Fruit fly (Drosophila melanogaster): Measurements from ENCODE around the gene CG17350.
A peak's percentile ranks its signal among the peaks of the same experiment; 100 is the strongest.

Gene CG17350

DNA sequence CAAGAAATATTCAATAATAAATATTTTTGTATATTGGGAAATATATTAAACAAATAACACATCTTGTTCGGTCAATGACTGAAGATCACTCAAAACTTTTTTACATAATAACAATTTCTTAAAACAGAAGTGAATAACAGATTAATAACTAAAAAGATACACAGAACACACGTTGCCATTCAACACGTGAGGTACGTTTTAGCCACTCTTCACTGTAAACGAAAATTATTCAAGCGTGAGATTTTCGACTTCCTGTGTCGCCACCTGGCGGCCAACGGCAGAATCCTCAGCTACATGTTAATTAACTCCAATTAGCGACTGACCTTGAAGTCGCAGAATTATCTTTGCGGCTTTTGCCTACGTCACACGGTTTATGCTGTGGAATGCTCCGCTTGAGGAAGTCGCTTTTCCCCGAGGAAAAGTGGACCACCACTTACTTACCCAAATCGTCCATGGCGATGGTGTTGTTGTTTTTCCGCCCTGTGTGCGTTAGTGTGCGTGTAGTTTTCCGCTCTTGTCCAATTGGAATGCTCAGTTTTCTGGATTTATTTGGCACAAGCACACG lies 45.1 kb downstream of the CG17350 start (continued):
- TF ChIP-seq CG11695 (GFP tag; IDR thresholded peaks at IDR 0.05): peak; percentile 54; the same call in 1 of the 3 replicates
- TF ChIP-seq Mad (GFP tag; optimal IDR thresholded peaks at IDR 0.05): peak; percentile 28
- TF ChIP-seq pzg (GFP tag; optimal IDR thresholded peaks at IDR 0.05): no peak
- no peak for TF ChIP-seq Hey (tag; optimal IDR thresholded peaks at IDR 0.05)
- peak; percentile 60 for TF ChIP-seq CG11247 (GFP tag; IDR thresholded peaks at IDR 0.05)
- TF ChIP-seq CG11093 (GFP tag; IDR thresholded peaks at IDR 0.05): 0 out of 3 replicates have a peak, but pooled peaks have one; percentile 27
- peak; percentile 50 for TF ChIP-seq CG32772 (GFP tag; IDR thresholded peaks at IDR 0.05)
- TF ChIP-seq CG1832 (GFP tag; optimal IDR thresholded peaks at IDR 0.05): no peak
- peak; percentile 72 for TF ChIP-seq CG10543 (GFP tag; optimal IDR thresholded peaks at IDR 0.05)
- no peak for TF ChIP-seq knrl (GFP tag; IDR thresholded peaks at IDR 0.05; ENCODE audit: partially characterized antibody)
- TF ChIP-seq Neu2 (GFP tag; optimal IDR thresholded peaks at IDR 0.05; ENCODE audit: borderline replicate concordance): no peak
- no peak for TF ChIP-seq Sry-β (GFP tag; optimal IDR thresholded peaks at IDR 0.05)
- no peak for TF ChIP-seq da (GFP tag; optimal IDR thresholded peaks at IDR 0.05)
- TF ChIP-seq CG31441 (GFP tag; IDR thresholded peaks at IDR 0.05): peak; percentile 74
- peak; percentile 24; the same call in 1 of the 2 replicates for TF ChIP-seq CG6272 (GFP tag; IDR thresholded peaks at IDR 0.05)
- TF ChIP-seq toy (GFP tag; IDR thresholded peaks at IDR 0.05): peak; percentile 71
- TF ChIP-seq E2f2 (GFP tag; IDR thresholded peaks at IDR 0.05): peak; percentile 49
- TF ChIP-seq danr (GFP tag; IDR thresholded peaks at IDR 0.05): peak; percentile 50; the same call in 1 of the 2 replicates
- TF ChIP-seq slbo (GFP tag; IDR thresholded peaks at IDR 0.05): peak; percentile 85
- TF ChIP-seq tx (GFP tag; optimal IDR thresholded peaks at IDR 0.05): no peak
- no peak for TF ChIP-seq Doc3 (GFP tag; IDR thresholded peaks at IDR 0.05; ENCODE audit: partially characterized antibody)
- TF ChIP-seq CG17186 (GFP tag; optimal IDR thresholded peaks at IDR 0.05): no peak
- TF ChIP-seq insv (GFP tag; optimal IDR thresholded peaks at IDR 0.05): peak; percentile 87 to 93
- peak; percentile 32 for TF ChIP-seq Asciz (GFP tag; optimal IDR thresholded peaks at IDR 0.05)
- TF ChIP-seq HLH4C (GFP tag; IDR thresholded peaks at IDR 0.05; ENCODE audit: partially characterized antibody): no peak
- TF ChIP-seq MBD-R2 (GFP tag; IDR thresholded peaks at IDR 0.05): peak; percentile 43; the same call in 1 of the 2 replicates
- TF ChIP-seq cg (GFP tag; optimal IDR thresholded peaks at IDR 0.05): no peak
- TF ChIP-seq CG14710 (tag; optimal IDR thresholded peaks at IDR 0.05): peak; percentile 49
- peak; percentile 74 for TF ChIP-seq nmo (GFP tag; optimal IDR thresholded peaks at IDR 0.05)
- peak; percentile 37 for TF ChIP-seq CG8089 (GFP tag; optimal IDR thresholded peaks at IDR 0.05)
- peak; percentile 82 for TF ChIP-seq CG2712 (tag; optimal IDR thresholded peaks at IDR 0.05)
- peak; percentile 43; the same call in 2 of the 3 replicates for TF ChIP-seq Dbx (GFP tag; IDR thresholded peaks at IDR 0.05)
- TF ChIP-seq CG17612 (GFP tag; IDR thresholded peaks at IDR 0.05): 0 out of 2 replicates have a peak, but pooled peaks have one; percentile 4
- no peak for TF ChIP-seq gfzf (GFP tag; optimal IDR thresholded peaks at IDR 0.05)
- peak; percentile 75; the same call in 2 of the 3 replicates for TF ChIP-seq ase (GFP tag; IDR thresholded peaks at IDR 0.05)
- peak; percentile 66 for TF ChIP-seq Aef1 (GFP tag; IDR thresholded peaks at IDR 0.05)
- no peak for TF ChIP-seq NC2α (GFP tag; optimal IDR thresholded peaks at IDR 0.05)
- peak; percentile 34 for TF ChIP-seq CG4328 (GFP tag; optimal IDR thresholded peaks at IDR 0.05)
- peak; percentile 55; the same call in 2 of the 3 replicates for TF ChIP-seq CG34422 (GFP tag; IDR thresholded peaks at IDR 0.05)
- TF ChIP-seq BEAF-32 (GFP tag; optimal IDR thresholded peaks at IDR 0.05): no peak
- TF ChIP-seq CG14050 (GFP tag; IDR thresholded peaks at IDR 0.05): peak; percentile 62; the same call in 2 of the 3 replicates
- peak; percentile 39 for TF ChIP-seq CG14667 (GFP tag; IDR thresholded peaks at IDR 0.05)
- peak; percentile 76 for TF ChIP-seq Gug (GFP tag; IDR thresholded peaks at IDR 0.05)
- TF ChIP-seq CG17359 (tag; optimal IDR thresholded peaks at IDR 0.05): peak; percentile 69
- TF ChIP-seq gem (tag; optimal IDR thresholded peaks at IDR 0.05): peak; percentile 85
- TF ChIP-seq Lhr (GFP tag; optimal IDR thresholded peaks at IDR 0.05): peak; percentile 20
- TF ChIP-seq CG31388 (GFP tag; optimal IDR thresholded peaks at IDR 0.05): peak; percentile 34
- no peak for TF ChIP-seq zf30C (GFP tag; optimal IDR thresholded peaks at IDR 0.05)
- peak; percentile 93 for TF ChIP-seq CTCF (GFP tag; optimal IDR thresholded peaks at IDR 0.05)
- peak; percentile 66 for TF ChIP-seq CG10147 (GFP tag; optimal IDR thresholded peaks at IDR 0.05)
